Worm (Caenorhabditis elegans) whole organism, L2 larva: ENCODE data around the gene C24H11.2.

Experiments
- C34F6.9 ChIP-seq: fragments of 150-350 bp; optimal IDR thresholded peaks from 2 replicates; lab custom pipeline; 2014; ENCODE audit warnings: missing biosample characterization, missing genetic modification characterization
- R02D3.7 ChIP-seq: fragments of 150-350 bp; optimal IDR thresholded peaks from 2 replicates; lab custom pipeline; 2014; ENCODE audit warnings: missing biosample characterization, missing genetic modification characterization
- Y55F3AM.14 ChIP-seq: fragments of 200-800 bp; sonication (Bioruptor generic); optimal IDR thresholded peaks from 2 replicates; lab custom pipeline; 2018; ENCODE audit warnings: mild to moderate bottlenecking, missing genetic modification characterization, missing compliant biosample characterization
- ZK546.5 ChIP-seq: sonication (generic microtip); optimal IDR thresholded peaks from 2 replicates; lab custom pipeline; 2017; ENCODE audit warnings: missing biosample characterization, missing genetic modification characterization
- alr-1 ChIP-seq: fragments of 150-350 bp; optimal IDR thresholded peaks from 2 replicates; lab custom pipeline; 2014; ENCODE audit warnings: missing biosample characterization, missing genetic modification characterization
- aly-2 ChIP-seq: fragments of 150-350 bp; optimal IDR thresholded peaks from 2 replicates; lab custom pipeline; 2014; ENCODE audit warnings: missing biosample characterization, missing genetic modification characterization
- ama-1 ChIP-seq: fragments of 150-350 bp; optimal IDR thresholded peaks from 2 replicates; lab custom pipeline; 2018; ENCODE audit warnings: inconsistent platforms
- blmp-1 ChIP-seq: sonication (generic microtip); optimal IDR thresholded peaks from 2 replicates; lab custom pipeline; 2017; ENCODE audit warnings: missing genetic modification characterization, mild to moderate bottlenecking, missing compliant biosample characterization, antibody characterized with exemption, moderate library complexity; ENCODE audit not compliant: insufficient read depth
- ceh-16 ChIP-seq: fragments of 150-350 bp; optimal IDR thresholded peaks from 2 replicates; lab custom pipeline; 2014; ENCODE audit warnings: missing biosample characterization, missing genetic modification characterization
- ceh-82 ChIP-seq: fragments of 150-350 bp; optimal IDR thresholded peaks from 2 replicates; lab custom pipeline; 2014; ENCODE audit warnings: missing biosample characterization, missing genetic modification characterization
- crh-2 ChIP-seq: sonication (generic microtip); optimal IDR thresholded peaks from 2 replicates; lab custom pipeline; 2017; ENCODE audit warnings: missing biosample characterization, missing genetic modification characterization
- dmd-4 ChIP-seq: sonication (generic microtip); optimal IDR thresholded peaks from 2 replicates; lab custom pipeline; 2017; ENCODE audit warnings: missing biosample characterization, missing genetic modification characterization
- egl-27 ChIP-seq: sonication (generic microtip); optimal IDR thresholded peaks from 3 replicates; lab custom pipeline; 2017; ENCODE audit warnings: missing biosample characterization, missing genetic modification reagents, missing genetic modification characterization
- elt-1 ChIP-seq: fragments of 150-350 bp; optimal IDR thresholded peaks from 2 replicates; lab custom pipeline; 2014; ENCODE audit warnings: missing biosample characterization, missing genetic modification characterization
- elt-3 ChIP-seq: sonication (generic microtip); optimal IDR thresholded peaks from 2 replicates; lab custom pipeline; 2017; ENCODE audit warnings: missing biosample characterization, missing genetic modification characterization
- fos-1 ChIP-seq: fragments of 150-350 bp; optimal IDR thresholded peaks from 2 replicates; lab custom pipeline; 2014; ENCODE audit warnings: missing biosample characterization, missing genetic modification characterization
- gmeb-1 ChIP-seq: fragments of 150-350 bp; optimal IDR thresholded peaks from 2 replicates; lab custom pipeline; 2014; ENCODE audit warnings: missing biosample characterization, missing genetic modification characterization
- lin-11 ChIP-seq: fragments of 150-350 bp; sonication (generic microtip); optimal IDR thresholded peaks from 2 replicates; lab custom pipeline; 2014; ENCODE audit warnings: missing biosample characterization, missing genetic modification characterization, inconsistent platforms, mixed read lengths
- lin-13 ChIP-seq: fragments of 150-350 bp; optimal IDR thresholded peaks from 2 replicates; lab custom pipeline; 2014; ENCODE audit warnings: missing biosample characterization, missing genetic modification reagents, missing genetic modification characterization
- lin-39 ChIP-seq: fragments of 150-350 bp; optimal IDR thresholded peaks from 2 replicates; lab custom pipeline; 2014; ENCODE audit warnings: missing biosample characterization, missing genetic modification reagents, missing genetic modification characterization
- lsy-2 ChIP-seq, 2 experiments: fragments of 150-350 bp in 1 of 2; sonication (generic microtip) in 1 of 2; optimal IDR thresholded peaks; 2 replicates each; lab custom pipeline; 2014 to 2017; ENCODE audit warnings: missing biosample characterization in 2 of 2, missing genetic modification characterization in 2 of 2
- mab-5 ChIP-seq: fragments of 150-350 bp; optimal IDR thresholded peaks from 2 replicates; lab custom pipeline; 2014; ENCODE audit warnings: missing biosample characterization, missing genetic modification characterization
- mbf-1 ChIP-seq: sonication (generic microtip); optimal IDR thresholded peaks from 2 replicates; lab custom pipeline; 2017; ENCODE audit warnings: missing biosample characterization, missing genetic modification characterization
- mdl-1 ChIP-seq, 2 experiments: fragments of 150-350 bp in 1 of 2; sonication (generic microtip) in 1 of 2; optimal IDR thresholded peaks; 2 replicates each; lab custom pipeline; 2017; ENCODE audit warnings: missing biosample characterization in 2 of 2, missing genetic modification characterization in 2 of 2
- nhr-10 ChIP-seq: sonication (generic microtip); optimal IDR thresholded peaks from 2 replicates; lab custom pipeline; 2017; ENCODE audit warnings: missing biosample characterization, missing genetic modification characterization
- nhr-11 ChIP-seq: fragments of 150-350 bp; optimal IDR thresholded peaks from 2 replicates; lab custom pipeline; 2014; ENCODE audit warnings: missing biosample characterization, missing genetic modification characterization
- nhr-12 ChIP-seq: fragments of 150-350 bp; optimal IDR thresholded peaks from 2 replicates; lab custom pipeline; 2014; ENCODE audit warnings: missing biosample characterization, missing genetic modification characterization
- nhr-129 ChIP-seq: fragments of 150-350 bp; optimal IDR thresholded peaks from 2 replicates; lab custom pipeline; 2014; ENCODE audit warnings: missing biosample characterization, missing genetic modification characterization
- nhr-21 ChIP-seq: fragments of 150-350 bp; optimal IDR thresholded peaks from 2 replicates; lab custom pipeline; 2014; ENCODE audit warnings: missing biosample characterization, missing genetic modification characterization
- nhr-23 ChIP-seq: fragments of 150-350 bp; optimal IDR thresholded peaks from 2 replicates; lab custom pipeline; 2014; ENCODE audit warnings: missing biosample characterization, missing genetic modification reagents, missing genetic modification characterization
- nhr-237 ChIP-seq: fragments of 150-350 bp; optimal IDR thresholded peaks from 2 replicates; lab custom pipeline; 2014; ENCODE audit warnings: missing biosample characterization, missing genetic modification characterization
- nhr-25 ChIP-seq: fragments of 150-350 bp; sonication (generic microtip); optimal IDR thresholded peaks from 3 replicates; lab custom pipeline; 2014; ENCODE audit warnings: missing biosample characterization, missing genetic modification characterization
- nhr-6 ChIP-seq: fragments of 150-350 bp; optimal IDR thresholded peaks from 2 replicates; lab custom pipeline; 2014; ENCODE audit warnings: missing biosample characterization, missing genetic modification characterization
- nhr-77 ChIP-seq: fragments of 150-350 bp; optimal IDR thresholded peaks from 2 replicates; lab custom pipeline; 2014; ENCODE audit warnings: missing biosample characterization, missing genetic modification characterization
- peb-1 ChIP-seq: fragments of 150-350 bp; optimal IDR thresholded peaks from 2 replicates; lab custom pipeline; 2014; ENCODE audit warnings: missing biosample characterization, missing genetic modification characterization
- sem-4 ChIP-seq: fragments of 150-350 bp; optimal IDR thresholded peaks from 2 replicates; lab custom pipeline; 2014; ENCODE audit warnings: missing biosample characterization, missing genetic modification reagents, missing genetic modification characterization
- skn-1 ChIP-seq: sonication (generic microtip); optimal IDR thresholded peaks from 2 replicates; lab custom pipeline; 2017; ENCODE audit warnings: missing biosample characterization, missing genetic modification characterization
- sma-3 ChIP-seq: sonication (generic microtip); optimal IDR thresholded peaks from 2 replicates; lab custom pipeline; 2016; ENCODE audit warnings: missing genetic modification reagents, missing genetic modification characterization, missing compliant biosample characterization
- sma-9 ChIP-seq, 2 experiments: fragments of 150-350 bp in 1 of 2; sonication (generic microtip) in 1 of 2; optimal IDR thresholded peaks; 2 replicates each; lab custom pipeline; 2014 to 2016; ENCODE audit warnings: missing genetic modification characterization in 2 of 2, mild to moderate bottlenecking in 1 of 2, missing biosample characterization in 1 of 2, missing compliant biosample characterization in 1 of 2, missing genetic modification reagents in 1 of 2, moderate library complexity in 1 of 2
- unc-39 ChIP-seq: fragments of 150-350 bp; optimal IDR thresholded peaks from 2 replicates; lab custom pipeline; 2014; ENCODE audit warnings: missing biosample characterization, missing genetic modification characterization
- unc-55 ChIP-seq: fragments of 150-350 bp; sonication (generic microtip); optimal IDR thresholded peaks from 3 replicates; lab custom pipeline; 2014; ENCODE audit warnings: missing biosample characterization, missing genetic modification reagents, missing genetic modification characterization
- unc-62 ChIP-seq: fragments of 150-350 bp; optimal IDR thresholded peaks from 2 replicates; lab custom pipeline; 2014; ENCODE audit warnings: missing biosample characterization, missing genetic modification reagents, missing genetic modification characterization
- zag-1 ChIP-seq: fragments of 150-350 bp; optimal IDR thresholded peaks from 2 replicates; lab custom pipeline; 2014; ENCODE audit warnings: missing biosample characterization, missing genetic modification characterization
- ztf-1 ChIP-seq: fragments of 200-800 bp; sonication (Bioruptor generic); conservative IDR thresholded peaks from 2 replicates; pipeline ENCODE4 v1.3.6; 2022; ENCODE audit warnings: missing genetic modification characterization, missing compliant biosample characterization
- ztf-4 ChIP-seq: fragments of 150-350 bp; optimal IDR thresholded peaks from 2 replicates; lab custom pipeline; 2014; ENCODE audit warnings: missing biosample characterization, missing genetic modification characterization

Gene C24H11.2

ce11 chrIII:11781800-11782199 is 10.3 kb downstream of the C24H11.2 start, which contains the start of gene srd-74:
srd-74 (plus strand) TSS chrIII:11782100.
- TF ChIP-seq skn-1 (no peak), Y55F3AM.14 (GFP tag; lab: Kevin White, UChicago) (no peak), sma-3 (GFP tag; lab: Kevin White, UChicago) (no peak), nhr-6 (no peak), unc-62 (GFP tag; lab: Kevin White, UChicago) (no peak), zag-1 (tag; lab: Kevin White, UChicago) (no peak), lin-39 (no peak), R02D3.7 (no peak), elt-3 (tag; lab: Kevin White, UChicago) (no peak)

DNA sequence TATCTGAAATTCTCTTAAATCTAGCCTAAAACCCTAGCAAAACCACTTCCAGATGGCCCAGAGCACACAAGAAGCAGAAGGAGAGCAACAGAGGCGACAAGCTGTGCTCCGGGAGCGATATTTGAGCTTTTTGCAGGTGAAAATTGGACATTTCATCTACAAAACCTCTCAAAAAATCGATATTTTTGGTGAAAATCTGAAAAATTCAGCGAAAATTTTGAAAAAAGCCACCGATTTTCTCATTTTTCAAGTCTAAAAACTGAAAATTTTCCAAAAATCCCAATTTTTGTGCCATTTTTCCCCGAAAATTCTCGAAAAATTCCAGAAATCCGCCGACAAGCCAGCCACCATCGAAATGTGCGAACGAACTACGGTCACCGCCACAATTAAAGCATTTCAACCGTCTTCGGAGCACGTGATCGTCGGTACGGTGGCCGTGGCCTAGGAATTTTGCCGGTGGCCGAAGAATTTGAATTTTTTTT is 11.9 kb downstream of the C24H11.2 start, which contains the start of gene C24H11.5:
C24H11.5 (plus strand) TSS at position 51 of the 482 bp plus-strand sequence.
- TF ChIP-seq ztf-1 (no peak), nhr-10 (no peak), unc-62 (GFP tag; lab: Kevin White, UChicago) (no peak)
- TF ChIP-seq, all 48 proteins: peak for 0

ce11 chrIII:11777321-11777720 is 14.8 kb downstream of the C24H11.2 start, which contains the start of gene mdt-21:
mdt-21 (plus strand) TSS chrIII:11777621.
- TF ChIP-seq egl-27 (tag; lab: Kevin White, UChicago) (no peak), unc-55 (no peak), nhr-11 (no peak), nhr-237 (tag; lab: Kevin White, UChicago) (no peak)
- TF ChIP-seq, all 48 proteins: peak for 0

- TF ChIP-seq nhr-10 (no peak), zag-1 (tag; lab: Kevin White, UChicago) (no peak), C34F6.9 (tag; lab: Kevin White, UChicago) (peak; percentile 51), aly-2 (tag; lab: Kevin White, UChicago) (no peak), nhr-21 (no peak), ama-1 (lab: Kevin White, UChicago) (no peak), nhr-12 (tag; lab: Kevin White, UChicago) (no peak), dmd-4 (tag; lab: Kevin White, UChicago) (no peak), egl-27 (tag; lab: Kevin White, UChicago) (no peak), gmeb-1 (tag; lab: Kevin White, UChicago) (peak; percentile 63), ceh-16 (tag; lab: Kevin White, UChicago) (no peak), ceh-82 (tag; lab: Kevin White, UChicago) (no peak), fos-1 (tag; lab: Kevin White, UChicago) (peak; percentile 36), nhr-129 (tag; lab: Kevin White, UChicago) (peak; percentile 45), lin-39 (no peak), peb-1 (tag; lab: Kevin White, UChicago) (no peak), sma-9 (GFP tag; optimal IDR thresholded peaks at IDR 0.05; lab: Kevin White, UChicago) (no peak), sma-9 (tag; optimal IDR thresholded peaks at IDR 0.05; lab: Kevin White, UChicago) (no peak), skn-1 (no peak), elt-3 (tag; lab: Kevin White, UChicago) (no peak), ztf-4 (no peak), blmp-1 (peak; percentile 74), mab-5 (no peak), alr-1 (no peak), nhr-6 (no peak), Y55F3AM.14 (GFP tag; lab: Kevin White, UChicago) (no peak), elt-1 (no peak), nhr-77 (tag; lab: Kevin White, UChicago) (no peak), lin-13 (GFP tag; lab: Kevin White, UChicago) (no peak), sem-4 (tag; lab: Kevin White, UChicago) (peak; percentile 49), lsy-2 (tag; optimal IDR thresholded peaks at IDR 0.05; lab: Kevin White, UChicago) (peak; percentile 3 to 70), unc-39 (no peak), lin-11 (no peak), unc-62 (GFP tag; lab: Kevin White, UChicago) (no peak), ztf-1 (no peak), nhr-23 (tag; lab: Kevin White, UChicago) (no peak), sma-3 (GFP tag; lab: Kevin White, UChicago) (no peak), R02D3.7 (no peak), mbf-1 (tag; lab: Kevin White, UChicago) (no peak), crh-2 (tag; lab: Kevin White, UChicago) (peak; percentile 92), nhr-25 (tag; lab: Kevin White, UChicago) (peak; percentile 27), nhr-237 (tag; lab: Kevin White, UChicago) (no peak), ZK546.5 (tag; lab: Kevin White, UChicago) (no peak), nhr-11 (no peak), mdl-1 (tag; optimal IDR thresholded peaks at IDR 0.05; lab: Kevin White, UChicago) (peak in 1 of 2 experiments; percentile 42), unc-55 (peak; percentile 62)
Measured at ce11 chrIII:11774508-11775000, 17.6 kb downstream of the C24H11.2 start, which contains the start of gene immp-1. immp-1 (plus strand) TSS chrIII:11774950.
